Fruit fly (Drosophila melanogaster): Measurements from ENCODE around the gene CG5024.

CG5024 gene

dm6 chr3R:25851224-25851682, 40.4 kb downstream of the CG5024 start, which contains the start of the genes CG14545 and CG5886:
TSS of gene CG14545 (minus strand) at chr3R:25851291.
TSS of gene CG5886 (plus strand) at chr3R:25851632.
- no peak for TF ChIP-seq CG34367 (tag; optimal IDR thresholded peaks at IDR 0.05)
- TF ChIP-seq rn (GFP tag; IDR thresholded peaks at IDR 0.05) = no peak
- no peak for TF ChIP-seq Snoo (tag; optimal IDR thresholded peaks at IDR 0.05)

dm6 chr3R:25854825-25855224, 43.9 kb downstream of the CG5024 start:
- TF ChIP-seq CG32121 (GFP tag; IDR thresholded peaks at IDR 0.05) (0 out of 2 replicates have a peak, but pooled peaks have one; percentile 26), Pif1B (GFP tag; optimal IDR thresholded peaks at IDR 0.05) (no peak), CG8159 (tag; optimal IDR thresholded peaks at IDR 0.05) (peak; percentile 31), CG12605 (GFP tag; IDR thresholded peaks at IDR 0.05) (no peak), CG8301 (tag; optimal IDR thresholded peaks at IDR 0.05) (no peak), rn (GFP tag; IDR thresholded peaks at IDR 0.05) (no peak), CG34367 (tag; optimal IDR thresholded peaks at IDR 0.05) (no peak), fd96Ca (GFP tag; IDR thresholded peaks at IDR 0.05) (no peak), Snoo (tag; optimal IDR thresholded peaks at IDR 0.05) (no peak), D1 (tag; optimal IDR thresholded peaks at IDR 0.05) (no peak), EcR (GFP tag; optimal IDR thresholded peaks at IDR 0.05) (no peak), CG13204 (GFP tag; optimal IDR thresholded peaks at IDR 0.05) (no peak), CG15710 (tag; optimal IDR thresholded peaks at IDR 0.05) (peak; percentile 0), CG10348 (GFP tag; IDR thresholded peaks at IDR 0.05) (no peak), CG9948 (tag; optimal IDR thresholded peaks at IDR 0.05) (no peak), Ets98B (GFP tag; IDR thresholded peaks at IDR 0.05) (0 out of 2 replicates have a peak, but pooled peaks have one; percentile 14), gl (tag; optimal IDR thresholded peaks at IDR 0.05) (no peak), CG14655 (GFP tag; optimal IDR thresholded peaks at IDR 0.05) (no peak), CG4496 (GFP tag; IDR thresholded peaks at IDR 0.05) (no peak), CG17806 (tag; optimal IDR thresholded peaks at IDR 0.05) (peak; percentile 38), Pif1A (GFP tag; optimal IDR thresholded peaks at IDR 0.05) (no peak)

DNA sequence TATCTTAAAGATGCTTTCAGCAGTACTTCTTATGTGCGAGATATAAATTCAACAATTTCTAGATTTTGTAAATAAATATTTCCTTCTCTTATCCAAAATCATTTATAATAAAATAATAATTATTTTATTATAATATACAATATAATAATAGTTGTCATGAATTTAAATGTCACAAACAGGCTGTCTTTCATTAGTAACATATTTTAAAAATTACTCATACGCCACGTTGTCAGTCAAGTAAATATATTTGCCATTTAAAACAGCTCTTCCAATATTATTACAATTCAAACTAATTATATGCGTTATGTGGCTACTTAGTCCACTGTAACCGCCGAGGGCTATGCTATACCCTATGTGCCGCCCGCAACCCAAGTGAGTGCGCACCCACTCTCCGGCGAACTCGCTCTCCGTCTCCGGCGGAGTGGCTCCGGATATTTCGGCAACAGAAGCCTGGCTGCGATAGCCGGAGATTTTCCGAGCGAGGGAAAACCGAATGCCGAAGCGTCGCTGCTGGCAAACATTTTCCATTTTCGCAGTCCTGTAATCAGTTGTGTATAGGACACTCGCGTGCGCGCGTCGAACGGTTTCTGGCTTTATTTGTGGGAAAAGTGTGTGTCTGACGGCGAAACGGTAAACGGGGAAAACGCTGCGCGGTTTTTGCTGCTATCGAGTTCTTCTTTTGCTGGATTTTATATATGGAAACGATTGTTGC, 44.9 kb downstream of the CG5024 start, which contains the start of gene CG5890:
Gene CG5890, plus strand, starts transcription at position 561 of the 712 bp plus-strand sequence.
- TF ChIP-seq Pif1B (GFP tag; optimal IDR thresholded peaks at IDR 0.05) (no peak), CG4496 (GFP tag; IDR thresholded peaks at IDR 0.05) (no peak), CG14655 (GFP tag; optimal IDR thresholded peaks at IDR 0.05) (peak; percentile 39), CG12605 (GFP tag; IDR thresholded peaks at IDR 0.05) (no peak), CG17806 (tag; optimal IDR thresholded peaks at IDR 0.05) (no peak), CG8159 (tag; optimal IDR thresholded peaks at IDR 0.05) (peak; percentile 49), CG8301 (tag; optimal IDR thresholded peaks at IDR 0.05) (peak; percentile 9), rn (GFP tag; IDR thresholded peaks at IDR 0.05) (no peak), CG10348 (GFP tag; IDR thresholded peaks at IDR 0.05) (no peak), Snoo (tag; optimal IDR thresholded peaks at IDR 0.05) (no peak), CG32121 (GFP tag; IDR thresholded peaks at IDR 0.05) (no peak), CG34367 (tag; optimal IDR thresholded peaks at IDR 0.05) (no peak), Ets98B (GFP tag; IDR thresholded peaks at IDR 0.05) (no peak), EcR (GFP tag; optimal IDR thresholded peaks at IDR 0.05) (no peak), CG9948 (tag; optimal IDR thresholded peaks at IDR 0.05) (no peak), fd96Ca (GFP tag; IDR thresholded peaks at IDR 0.05) (no peak), CG15710 (tag; optimal IDR thresholded peaks at IDR 0.05) (no peak)
